Fruit fly (Drosophila melanogaster) whole organism: ENCODE results near the gene Der-1.

Experiments used
- CG8478 ChIP-seq: fragments of >200 bp; optimal IDR thresholded peaks from 2 replicates; lab custom pipeline; 2018; ENCODE audit warnings: inconsistent platforms
- Dll ChIP-seq: fragments of >200 bp; optimal IDR thresholded peaks from 2 replicates; lab custom pipeline; 2017
- EcR ChIP-seq, 2 experiments: fragments of >200 bp; optimal IDR thresholded peaks; 2 replicates each; lab custom pipeline; 2017; ENCODE audit warnings: missing biosample characterization in 2 of 2, missing genetic modification characterization in 2 of 2, missing genetic modification reagents in 2 of 2
- pan ChIP-seq: fragments of >200 bp; optimal IDR thresholded peaks from 2 replicates; lab custom pipeline; 2017
- psq ChIP-seq: fragments of >200 bp; optimal IDR thresholded peaks from 2 replicates; lab custom pipeline; 2017
- usp ChIP-seq: fragments of >200 bp; optimal IDR thresholded peaks from 2 replicates; lab custom pipeline; 2017; ENCODE audit warnings: missing biosample characterization, missing genetic modification characterization, mixed read lengths

Der-1 gene

dm6 chr2L:1959420-1959819, 14.3 kb upstream of the Der-1 start:
- TF ChIP-seq EcR (GFP tag; optimal IDR thresholded peaks at IDR 0.05; lab: Kevin White, UChicago) (no peak), usp (GFP tag; lab: Kevin White, UChicago) (no peak)

- TF ChIP-seq EcR (GFP tag; optimal IDR thresholded peaks at IDR 0.05; lab: Kevin White, UChicago) = no peak
- TF ChIP-seq Dll (lab: Kevin White, UChicago) = no peak
- TF ChIP-seq pan = no peak
- no peak for TF ChIP-seq psq
- TF ChIP-seq CG8478 (lab: Kevin White, UChicago) = no peak
- TF ChIP-seq usp (GFP tag; lab: Kevin White, UChicago) = no peak
Measured at dm6 chr2L:1960056-1960455, 13.7 kb upstream of the Der-1 start.

dm6 chr2L:1961932-1962496, 11.7 kb upstream of the Der-1 start:
- no peak for TF ChIP-seq usp (GFP tag; lab: Kevin White, UChicago)
- no peak for TF ChIP-seq pan
- TF ChIP-seq CG8478 (lab: Kevin White, UChicago) = no peak

- TF ChIP-seq Dll (lab: Kevin White, UChicago) = no peak
- no peak for TF ChIP-seq pan
- TF ChIP-seq psq = no peak
- no peak for TF ChIP-seq CG8478 (lab: Kevin White, UChicago)
- no peak for TF ChIP-seq usp (GFP tag; lab: Kevin White, UChicago)
- TF ChIP-seq EcR (GFP tag; optimal IDR thresholded peaks at IDR 0.05; lab: Kevin White, UChicago) = no peak
Measured at dm6 chr2L:1967301-1967700, 6.5 kb upstream of the Der-1 start.

- TF ChIP-seq pan (no peak), usp (GFP tag; lab: Kevin White, UChicago) (no peak), Dll (lab: Kevin White, UChicago) (no peak)
Measured at dm6 chr2L:1967861-1968260, 5.9 kb upstream of the Der-1 start.

- TF ChIP-seq Dll (lab: Kevin White, UChicago) (no peak), pan (no peak), EcR (GFP tag; optimal IDR thresholded peaks at IDR 0.05; lab: Kevin White, UChicago) (no peak), CG8478 (lab: Kevin White, UChicago) (no peak), usp (GFP tag; lab: Kevin White, UChicago) (no peak), psq (no peak)
Measured at dm6 chr2L:1970312-1970929, 3.3 kb upstream of the Der-1 start, which contains the start of gene erm. erm (minus strand) TSS chr2L:1970362.

- peak; percentile 79 for TF ChIP-seq Dll (lab: Kevin White, UChicago)
- no peak for TF ChIP-seq pan
- peak; percentile 89 for TF ChIP-seq CG8478 (lab: Kevin White, UChicago)
Measured at dm6 chr2L:1972450-1973119, 1.2 kb upstream of the Der-1 start.

- TF ChIP-seq EcR (GFP tag; optimal IDR thresholded peaks at IDR 0.05; lab: Kevin White, UChicago) (no peak), CG8478 (lab: Kevin White, UChicago) (no peak), psq (no peak), Dll (lab: Kevin White, UChicago) (no peak), usp (GFP tag; lab: Kevin White, UChicago) (no peak), pan (no peak)
Measured at dm6 chr2L:1975473-1975872, 1.7 kb downstream of the Der-1 start.

- TF ChIP-seq EcR (GFP tag; optimal IDR thresholded peaks at IDR 0.05; lab: Kevin White, UChicago) (no peak), Dll (lab: Kevin White, UChicago) (no peak), usp (GFP tag; lab: Kevin White, UChicago) (no peak), pan (no peak), psq (no peak), CG8478 (lab: Kevin White, UChicago) (no peak)
Measured at dm6 chr2L:1979196-1979818, 5.5 kb downstream of the Der-1 start.

- TF ChIP-seq psq (no peak), EcR (GFP tag; optimal IDR thresholded peaks at IDR 0.05; lab: Kevin White, UChicago) (no peak), Dll (lab: Kevin White, UChicago) (no peak), CG8478 (lab: Kevin White, UChicago) (no peak), pan (no peak), usp (GFP tag; lab: Kevin White, UChicago) (no peak)
Measured at dm6 chr2L:1980708-1981339, 7.1 kb downstream of the Der-1 start, which contains the start of the genes CG15356 and CG15362. CG15356 (minus strand) TSS chr2L:1980755. CG15362 (plus strand) TSS chr2L:1981176.

- no peak for TF ChIP-seq usp (GFP tag; lab: Kevin White, UChicago)
- peak in 1 of 2 experiments; percentile 92 for TF ChIP-seq EcR (GFP tag; optimal IDR thresholded peaks at IDR 0.05; lab: Kevin White, UChicago)
Measured at dm6 chr2L:1981726-1982367, 8.1 kb downstream of the Der-1 start, which contains the start of gene CG7289. CG7289 (plus strand) TSS chr2L:1982217.
